Worm (Caenorhabditis elegans): ENCODE measurements around the gene sap-140.
A peak's percentile ranks its signal among the peaks of the same experiment; 100 is the strongest.

sap-140 gene

ce11 chrIII:7520672-7521071 is 21.1 kb downstream of the sap-140 start, which contains the start of the genes cux-7 and C07H6.2 (continued):
- TF ChIP-seq fkh-10 (GFP tag; optimal IDR thresholded peaks at IDR 0.05) (peak; percentile 42), nhr-6 (tag; optimal IDR thresholded peaks at IDR 0.05) (peak; percentile 82), saeg-2 (GFP tag; IDR thresholded peaks at IDR 0.05) (no peak), snpc-1.2 (GFP tag; IDR thresholded peaks at IDR 0.05) (no peak; the same call in 1 of the 2 replicates), R02D3.7 (tag; optimal IDR thresholded peaks at IDR 0.05) (no peak), tag-97 (GFP tag; IDR thresholded peaks at IDR 0.05) (peak; percentile 99), mdt-29 (GFP tag; IDR thresholded peaks at IDR 0.05) (peak; percentile 77; the same call in 1 of the 2 replicates), madf-9 (GFP tag; conservative IDR thresholded peaks at IDR 0.05) (peak; percentile 96), cey-2 (tag; optimal IDR thresholded peaks at IDR 0.05; ENCODE audit: borderline replicate concordance, insufficient read depth) (no peak), daf-16 (GFP tag; optimal IDR thresholded peaks at IDR 0.05) (peak; percentile 68 to 88), daf-16 (tag; optimal IDR thresholded peaks at IDR 0.05) (peak; percentile 90), ceh-82 (tag; optimal IDR thresholded peaks at IDR 0.05) (no peak), daf-19 (GFP tag; conservative IDR thresholded peaks at IDR 0.05) (no peak), ZK337.2 (GFP tag; IDR thresholded peaks at IDR 0.05) (peak; percentile 100), lir-3 (tag; optimal IDR thresholded peaks at IDR 0.05) (peak; percentile 54), T26A8.4 (GFP tag; IDR thresholded peaks at IDR 0.05) (peak; percentile 86), rbr-2 (tag; optimal IDR thresholded peaks at IDR 0.05) (peak; percentile 90), zag-1 (tag; optimal IDR thresholded peaks at IDR 0.05) (no peak), ama-1 (optimal IDR thresholded peaks at IDR 0.05) (no peak), dmd-9 (GFP tag; IDR thresholded peaks at IDR 0.05) (peak; percentile 97), ztf-11 (tag; optimal IDR thresholded peaks at IDR 0.05) (no peak), nhr-48 (tag; optimal IDR thresholded peaks at IDR 0.05) (no peak), attf-4 (tag; optimal IDR thresholded peaks at IDR 0.05) (no peak), lsy-2 (tag; optimal IDR thresholded peaks at IDR 0.05) (peak; percentile 60 to 96), mep-1 (tag; optimal IDR thresholded peaks at IDR 0.05) (no peak), duxl-1 (tag; optimal IDR thresholded peaks at IDR 0.05; ENCODE audit: poor library complexity) (peak; percentile 97), aha-1 (tag) (peak; percentile 97), zfp-3 (GFP tag; conservative IDR thresholded peaks at IDR 0.05) (peak; percentile 88), nhr-28 (tag; optimal IDR thresholded peaks at IDR 0.05) (peak; percentile 73), daf-8 (GFP tag; IDR thresholded peaks at IDR 0.05) (no peak), ces-1 (GFP tag; optimal IDR thresholded peaks at IDR 0.05) (peak; percentile 5), lin-15B (tag; optimal IDR thresholded peaks at IDR 0.05) (peak; percentile 72), hlh-30 (tag; optimal IDR thresholded peaks at IDR 0.05; ENCODE audit: insufficient read depth) (no peak), egl-27 (tag; optimal IDR thresholded peaks at IDR 0.05) (no peak), dpl-1 (GFP tag; optimal IDR thresholded peaks at IDR 0.05) (peak; percentile 92), lin-29 (GFP tag; IDR thresholded peaks at IDR 0.05) (no peak), arid-1 (GFP tag; conservative IDR thresholded peaks at IDR 0.05) (peak; percentile 88), mxl-3 (GFP tag; optimal IDR thresholded peaks at IDR 0.05) (peak; percentile 66), pha-4 (GFP tag; IDR thresholded peaks at IDR 0.05) (no peak; the same call in 1 of the 2 replicates), pha-4 (tag; optimal IDR thresholded peaks at IDR 0.05) (peak; percentile 30), pqm-1 (tag; optimal IDR thresholded peaks at IDR 0.05) (no peak), mxl-2 (GFP tag; conservative IDR thresholded peaks at IDR 0.05) (peak; percentile 82), nhr-237 (tag; optimal IDR thresholded peaks at IDR 0.05) (no peak), nhr-11 (tag; optimal IDR thresholded peaks at IDR 0.05) (peak; percentile 75), gei-8 (GFP tag; optimal IDR thresholded peaks at IDR 0.05) (peak; percentile 39), php-3 (GFP tag; IDR thresholded peaks at IDR 0.05) (peak; percentile 57), F49E8.2 (tag; optimal IDR thresholded peaks at IDR 0.05; ENCODE audit: borderline replicate concordance) (peak; percentile 90), nhr-102 (tag; optimal IDR thresholded peaks at IDR 0.05) (peak; percentile 88), Y75B8A.6 (GFP tag; IDR thresholded peaks at IDR 0.05) (no peak), nhr-111 (GFP tag; optimal IDR thresholded peaks at IDR 0.05) (no peak), nhr-41 (GFP tag; IDR thresholded peaks at IDR 0.05) (no peak), madf-5 (GFP tag; IDR thresholded peaks at IDR 0.05) (0 out of 4 replicates have a peak, but pooled peaks of 1 of the 2 experiments have one; percentile 50)

All from whole organism, L4 larva.